Worm (Caenorhabditis elegans): Measurements from ENCODE around the gene pqn-71.

DNA sequence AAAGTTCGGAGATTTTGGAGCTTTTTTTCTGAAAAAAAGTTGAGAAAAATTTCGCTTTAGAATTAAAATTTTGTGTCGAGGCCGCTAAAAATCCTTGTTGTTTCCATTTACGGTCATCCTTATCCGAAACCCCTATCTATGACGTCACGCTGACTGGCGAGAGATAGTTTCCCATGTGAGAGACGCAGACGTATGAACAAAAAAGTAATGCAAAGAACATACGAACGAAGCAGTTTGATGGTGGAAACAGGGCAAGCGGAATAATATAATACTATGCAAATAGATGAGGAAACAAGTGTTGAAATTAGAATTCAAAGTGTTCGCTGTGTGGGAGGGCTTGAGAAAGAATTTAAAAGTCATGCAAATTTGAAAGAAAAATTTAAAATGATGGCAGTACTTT lies 33.6 kb downstream of the pqn-71 start:
- TF ChIP-seq ztf-11 (tag; optimal IDR thresholded peaks at IDR 0.05) (no peak), ZK546.5 (tag; optimal IDR thresholded peaks at IDR 0.05) (no peak), zag-1 (tag; optimal IDR thresholded peaks at IDR 0.05) (no peak), snpc-4 (tag; optimal IDR thresholded peaks at IDR 0.05) (no peak), elt-2 (tag; optimal IDR thresholded peaks at IDR 0.05) (peak; percentile 31), unc-62 (GFP tag; optimal IDR thresholded peaks at IDR 0.05) (no peak), aly-2 (tag; optimal IDR thresholded peaks at IDR 0.05) (no peak), nhr-11 (tag; optimal IDR thresholded peaks at IDR 0.05) (no peak)
